Worm (Caenorhabditis elegans) whole organism, L3 larva: Measurements from ENCODE around the gene T04F3.1.

Source experiments
- egl-27 ChIP-seq: sonication (generic microtip); optimal IDR thresholded peaks from 4 replicates; lab custom pipeline; 2017; ENCODE audit warnings: missing biosample characterization, missing genetic modification reagents, missing genetic modification characterization
- nhr-77 ChIP-seq: fragments of 150-350 bp; optimal IDR thresholded peaks from 2 replicates; lab custom pipeline; 2014; ENCODE audit warnings: missing biosample characterization, missing genetic modification characterization
- unc-39 ChIP-seq: sonication (generic microtip); optimal IDR thresholded peaks from 4 replicates; lab custom pipeline; 2017; ENCODE audit warnings: missing biosample characterization, missing genetic modification characterization

- no peak for TF ChIP-seq unc-39 (tag; lab: Kevin White, UChicago)
- TF ChIP-seq egl-27 (tag; lab: Kevin White, UChicago): no peak
- TF ChIP-seq nhr-77: no peak
Observed at ce11 chrV:11725971-11726370, 13.9 kb upstream of the T04F3.1 start, which contains the start of gene daf-11.
